Fruit fly (Drosophila melanogaster): ENCODE data around the gene CG33494.

- TF ChIP-seq CTCF (optimal IDR thresholded peaks at IDR 0.05): no peak
- no peak for TF ChIP-seq CG8478 (optimal IDR thresholded peaks at IDR 0.05)
Observed at dm6 chr3R:25482463-25483173, 12.3 kb downstream of the CG33494 start, which contains the start of the genes XNP, CG42488 and CG5116.
